Fruit fly (Drosophila melanogaster) whole organism: Measurements from ENCODE around the gene CG7239.

Source experiments
- CG8478 ChIP-seq: fragments of >200 bp; optimal IDR thresholded peaks from 2 replicates; lab custom pipeline; 2018; ENCODE audit warnings: inconsistent platforms
- Dll ChIP-seq: fragments of >200 bp; optimal IDR thresholded peaks from 2 replicates; lab custom pipeline; 2017
- EcR ChIP-seq, 2 experiments: fragments of >200 bp; optimal IDR thresholded peaks; 2 replicates each; lab custom pipeline; 2017; ENCODE audit warnings: missing biosample characterization in 2 of 2, missing genetic modification characterization in 2 of 2, missing genetic modification reagents in 2 of 2
- pan ChIP-seq: fragments of >200 bp; optimal IDR thresholded peaks from 2 replicates; lab custom pipeline; 2017
- psq ChIP-seq: fragments of >200 bp; optimal IDR thresholded peaks from 2 replicates; lab custom pipeline; 2017
- usp ChIP-seq: fragments of >200 bp; optimal IDR thresholded peaks from 2 replicates; lab custom pipeline; 2017; ENCODE audit warnings: missing biosample characterization, missing genetic modification characterization, mixed read lengths

CG7239 gene

DNA sequence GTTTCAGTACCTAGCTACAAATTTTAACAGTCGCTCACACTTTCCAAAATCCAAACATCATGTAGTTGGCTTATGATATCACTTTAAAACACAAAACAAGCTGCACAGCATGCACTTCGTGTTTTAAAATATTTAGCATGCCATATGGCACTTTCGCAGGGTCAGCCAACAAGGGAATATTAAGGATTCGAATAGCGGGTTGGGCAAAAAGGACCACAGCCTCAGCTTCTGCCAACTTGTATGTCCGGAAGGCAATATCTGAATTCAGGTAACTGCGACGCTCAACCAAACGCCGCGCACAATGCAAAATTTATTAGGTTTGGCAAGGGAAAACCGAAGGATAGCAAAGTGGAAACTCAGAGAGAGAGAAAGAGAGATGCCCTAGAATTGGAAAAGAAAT is 12.8 kb upstream of the CG7239 start:
- TF ChIP-seq EcR (GFP tag; optimal IDR thresholded peaks at IDR 0.05; lab: Kevin White, UChicago), result no peak
- TF ChIP-seq Dll (lab: Kevin White, UChicago), result no peak
- no peak for TF ChIP-seq psq
- no peak for TF ChIP-seq CG8478 (lab: Kevin White, UChicago)
- no peak for TF ChIP-seq pan (lab: Kevin White, UChicago)
- TF ChIP-seq usp, result no peak

DNA sequence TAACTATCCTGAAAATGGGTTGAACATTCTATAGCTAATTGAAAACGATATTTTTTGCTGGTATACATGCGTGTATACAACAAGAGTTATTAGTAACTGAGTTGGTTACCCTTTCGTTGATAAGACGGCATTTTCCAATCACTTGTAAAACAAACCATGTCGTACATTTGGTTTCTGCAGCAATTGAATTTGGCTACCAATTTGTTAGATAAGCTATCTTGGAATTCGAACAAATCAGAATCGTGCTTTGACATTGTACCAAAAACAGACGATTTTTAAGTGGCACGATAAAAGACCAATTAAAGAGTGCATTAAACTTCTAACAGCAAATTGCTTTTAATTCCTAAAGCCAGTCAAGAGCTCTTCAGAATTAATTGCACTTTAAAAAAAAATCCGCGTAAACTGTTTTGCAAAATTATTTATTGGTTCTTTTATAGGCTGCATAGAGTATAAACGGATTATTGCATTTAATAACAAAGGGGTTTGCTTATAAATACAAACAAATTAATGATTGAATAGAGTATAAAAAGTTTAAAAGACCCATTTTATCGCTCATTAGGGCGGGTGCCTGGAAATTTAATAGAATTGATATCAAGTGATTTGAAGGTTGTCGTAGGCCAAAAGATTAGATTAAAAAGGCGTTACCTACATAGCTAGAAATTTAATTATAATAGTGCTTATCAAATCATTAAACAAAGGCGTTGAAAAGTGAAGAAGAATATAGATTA is 11.1 kb upstream of the CG7239 start:
- no peak for TF ChIP-seq CG8478 (lab: Kevin White, UChicago)
- TF ChIP-seq usp, result no peak
- no peak for TF ChIP-seq psq
- TF ChIP-seq pan (lab: Kevin White, UChicago), result no peak
- no peak for TF ChIP-seq Dll (lab: Kevin White, UChicago)

DNA sequence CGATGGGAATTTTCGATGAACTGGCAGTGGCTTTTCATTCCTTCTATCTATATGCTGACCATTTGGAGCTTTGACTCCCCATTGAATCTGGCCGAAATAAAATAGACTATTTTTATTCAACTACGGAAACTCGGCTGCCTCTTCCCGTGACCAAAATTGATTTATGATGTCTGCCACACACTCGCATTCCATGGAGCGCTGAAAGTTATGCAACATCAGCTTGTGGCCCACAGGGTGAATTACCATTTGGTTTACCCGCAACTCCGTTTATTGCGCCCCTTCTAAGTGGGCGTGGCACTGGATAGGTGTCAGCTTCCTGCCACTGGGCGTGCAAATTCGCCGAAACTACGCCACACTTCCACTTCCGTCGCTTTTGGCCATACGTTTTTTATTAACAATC is 8.9 kb upstream of the CG7239 start:
- TF ChIP-seq usp, result no peak
- no peak for TF ChIP-seq psq
- no peak for TF ChIP-seq CG8478 (lab: Kevin White, UChicago)
- no peak for TF ChIP-seq pan (lab: Kevin White, UChicago)
- no peak for TF ChIP-seq EcR (GFP tag; optimal IDR thresholded peaks at IDR 0.05; lab: Kevin White, UChicago)
- no peak for TF ChIP-seq Dll (lab: Kevin White, UChicago)

DNA sequence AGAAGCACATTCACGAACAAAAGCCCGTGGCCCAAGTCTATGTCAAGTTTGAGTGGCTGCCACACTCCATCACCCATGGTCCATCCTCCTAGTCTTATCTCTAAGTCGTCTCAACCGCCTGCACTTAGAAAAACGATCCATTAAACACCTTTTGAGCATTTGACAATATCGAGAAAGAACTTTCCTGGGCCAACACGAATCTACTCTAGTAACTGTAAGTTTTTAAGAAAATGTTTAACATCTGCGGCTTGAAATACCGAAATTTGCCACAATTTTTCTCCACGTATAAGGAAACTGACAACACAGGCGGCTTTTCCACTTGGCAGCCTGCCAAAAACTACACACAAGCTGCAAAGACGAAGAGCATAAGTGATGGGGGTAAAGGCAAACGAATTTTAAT is 6.8 kb upstream of the CG7239 start:
- TF ChIP-seq usp (no peak), Dll (lab: Kevin White, UChicago) (no peak), psq (no peak), CG8478 (lab: Kevin White, UChicago) (no peak), EcR (GFP tag; optimal IDR thresholded peaks at IDR 0.05; lab: Kevin White, UChicago) (no peak), pan (lab: Kevin White, UChicago) (no peak)

DNA sequence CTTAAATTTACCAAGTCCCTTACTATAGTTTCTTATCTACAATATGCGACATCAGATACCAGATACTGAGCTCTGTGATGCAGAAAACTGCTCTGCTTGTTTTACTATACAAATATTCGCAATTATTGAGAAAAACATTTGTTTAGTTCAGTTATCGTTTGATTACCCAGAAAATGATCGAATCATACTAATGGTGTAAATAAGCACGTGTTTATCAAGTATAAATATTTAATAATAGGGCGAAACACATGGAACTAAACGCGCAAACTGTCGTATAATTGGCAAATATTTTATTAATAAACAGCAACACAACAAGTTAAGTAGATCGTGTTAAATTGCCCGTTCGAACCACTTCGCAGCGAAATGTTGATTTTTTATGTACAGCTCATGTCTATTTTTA is 4.0 kb upstream of the CG7239 start:
- TF ChIP-seq EcR (GFP tag; optimal IDR thresholded peaks at IDR 0.05; lab: Kevin White, UChicago) (no peak), usp (no peak), pan (lab: Kevin White, UChicago) (no peak)

DNA sequence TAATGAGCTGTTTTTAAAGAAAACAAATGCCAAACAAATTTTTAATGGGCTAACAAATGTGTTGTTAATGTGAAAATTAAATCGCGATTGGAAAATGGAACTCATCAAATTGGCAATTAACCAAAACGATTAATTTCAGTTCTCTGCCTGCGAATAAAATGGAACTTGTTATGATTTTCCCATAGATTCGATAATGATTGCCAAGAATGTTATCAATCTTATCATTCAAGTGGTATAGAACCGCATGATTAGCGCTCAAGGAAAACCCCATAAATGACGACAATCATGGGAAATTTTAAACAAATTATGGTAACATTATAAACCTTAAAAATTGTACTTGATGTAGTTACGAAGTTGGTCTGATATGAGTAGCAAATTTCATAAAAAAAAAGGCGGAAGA is 3.4 kb upstream of the CG7239 start:
- TF ChIP-seq EcR (GFP tag; optimal IDR thresholded peaks at IDR 0.05; lab: Kevin White, UChicago) (no peak), psq (no peak), usp (no peak), pan (lab: Kevin White, UChicago) (no peak), CG8478 (lab: Kevin White, UChicago) (no peak), Dll (lab: Kevin White, UChicago) (no peak)

DNA sequence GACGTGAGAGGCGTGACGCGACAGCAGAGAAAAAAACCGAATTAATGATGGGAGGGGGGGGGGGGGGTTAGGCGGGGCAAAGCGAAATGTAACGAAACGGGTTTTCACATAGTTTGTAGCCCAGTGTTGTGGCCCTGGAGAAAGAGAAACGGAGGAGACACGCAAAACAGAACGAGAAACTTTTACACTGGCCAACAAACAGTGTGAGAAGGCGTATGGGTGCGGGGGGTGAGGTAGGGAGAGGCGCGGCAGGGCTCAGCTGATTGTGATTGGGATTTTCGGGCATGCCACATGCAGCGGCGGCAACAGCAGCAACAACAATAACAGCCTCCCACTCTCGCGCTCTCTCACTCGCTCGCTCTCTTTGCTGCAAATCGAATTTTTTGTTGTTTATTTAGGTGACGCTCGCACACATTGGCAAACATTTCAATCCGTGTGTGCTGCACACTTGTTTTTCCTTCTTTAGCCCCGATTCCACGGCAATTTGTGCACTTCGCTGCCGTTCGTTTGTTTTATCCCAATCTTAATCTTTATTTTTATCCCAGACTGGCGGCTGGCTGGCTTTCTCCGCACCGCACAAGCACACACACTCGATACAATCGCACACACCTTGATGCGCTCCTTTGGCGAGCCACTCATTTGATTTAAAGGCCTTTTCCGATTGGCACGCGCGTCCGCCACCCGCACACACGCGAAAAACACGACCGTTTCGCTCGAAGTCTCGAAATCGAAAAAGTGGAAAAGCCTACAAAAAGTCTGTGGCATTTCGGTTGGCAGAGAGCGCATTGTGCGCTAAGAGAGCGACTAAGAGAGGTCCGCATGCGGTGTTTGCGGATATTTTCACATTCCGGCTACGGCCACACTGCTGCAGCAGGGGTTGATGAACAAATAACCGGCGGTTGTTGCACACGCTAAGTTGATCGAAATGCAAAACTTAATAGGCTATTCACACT is 2.3 kb upstream of the CG7239 start, which contains the start of gene CG9171:
TSS of gene CG9171 (minus strand) at position 819 of the 953 bp plus-strand sequence.
- peak; percentile 22 for TF ChIP-seq Dll (lab: Kevin White, UChicago)
- TF ChIP-seq EcR (GFP tag; optimal IDR thresholded peaks at IDR 0.05; lab: Kevin White, UChicago), result no peak

DNA sequence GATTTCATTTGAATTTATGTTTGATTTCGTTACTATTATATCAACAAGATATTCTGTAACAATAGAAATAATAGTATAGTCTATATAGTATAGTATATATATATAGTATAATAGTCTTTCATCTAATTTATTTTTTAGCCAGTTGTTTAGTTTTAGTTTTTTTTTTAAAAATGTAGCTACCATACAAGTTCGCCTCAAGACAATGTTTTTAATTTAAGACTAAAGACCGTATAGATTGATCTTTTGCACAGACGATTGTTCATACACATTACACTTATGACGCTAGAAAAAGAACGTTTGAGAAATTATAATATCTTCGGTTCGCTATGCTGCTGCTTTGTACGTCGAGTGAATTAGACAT is 1.7 kb upstream of the CG7239 start:
- TF ChIP-seq CG8478 (lab: Kevin White, UChicago) (no peak), EcR (GFP tag; optimal IDR thresholded peaks at IDR 0.05; lab: Kevin White, UChicago) (no peak), usp (no peak), pan (lab: Kevin White, UChicago) (no peak), Dll (lab: Kevin White, UChicago) (no peak), psq (no peak)

DNA sequence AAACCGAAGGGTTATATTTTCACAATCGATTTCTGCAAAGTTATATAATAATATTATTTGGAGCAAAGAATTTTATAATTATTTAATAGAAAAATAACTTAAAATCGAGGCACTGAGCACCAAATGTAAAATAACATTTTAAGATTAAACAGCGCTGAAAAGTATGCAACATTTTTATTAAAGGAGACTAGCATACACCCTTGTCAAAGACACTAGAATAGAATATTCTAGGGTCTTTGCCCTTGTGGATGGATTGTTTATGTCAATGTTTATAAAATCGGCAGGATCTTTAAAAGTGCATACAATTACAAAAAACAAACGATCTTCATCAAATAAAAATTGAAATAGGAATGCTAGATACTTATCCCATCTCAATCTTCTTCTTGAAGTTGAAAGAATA is 2.1 kb downstream of the CG7239 start:
- no peak for TF ChIP-seq CG8478 (lab: Kevin White, UChicago)
- no peak for TF ChIP-seq pan (lab: Kevin White, UChicago)
- no peak for TF ChIP-seq psq
- no peak for TF ChIP-seq usp
- no peak for TF ChIP-seq EcR (GFP tag; optimal IDR thresholded peaks at IDR 0.05; lab: Kevin White, UChicago)
- no peak for TF ChIP-seq Dll (lab: Kevin White, UChicago)

DNA sequence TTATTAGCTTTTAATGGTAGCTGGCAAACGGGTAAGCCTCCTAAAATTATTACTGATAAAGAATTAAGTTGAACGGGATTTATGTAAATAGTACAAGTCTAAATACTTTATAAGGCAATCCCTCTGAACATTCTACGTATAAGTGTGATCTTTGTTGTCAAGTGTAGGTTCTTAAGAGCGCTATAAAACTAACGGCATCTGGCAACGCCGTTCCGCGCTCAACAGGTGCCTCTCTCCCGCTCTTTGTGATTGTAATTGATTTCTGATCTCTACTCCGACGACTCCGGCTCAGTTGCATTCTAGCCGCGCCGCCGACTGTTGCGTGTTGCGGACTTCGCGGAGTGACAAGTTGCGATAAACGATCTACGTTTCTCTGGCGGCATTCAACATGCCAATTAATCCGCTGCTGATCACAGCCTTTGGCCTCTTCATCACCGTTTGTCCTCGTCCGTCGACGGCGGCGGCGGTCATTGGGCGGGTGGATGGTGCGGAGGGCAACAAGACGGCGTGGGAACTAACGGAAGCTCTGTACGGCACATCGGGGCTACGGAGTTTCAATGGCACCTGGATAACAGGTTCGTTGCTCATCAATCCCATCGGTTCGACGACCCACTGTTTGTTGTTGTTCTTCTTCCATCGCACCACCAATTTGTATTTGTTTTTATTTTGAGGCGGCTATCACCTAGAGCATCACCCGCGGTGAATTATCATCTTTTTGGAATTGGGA is 3.2 kb downstream of the CG7239 start, which contains the start of gene CG11034:
TSS of gene CG11034 (plus strand) at position 305 of the 727 bp plus-strand sequence.
- TF ChIP-seq usp (no peak), Dll (lab: Kevin White, UChicago) (peak; percentile 69), pan (lab: Kevin White, UChicago) (no peak)

DNA sequence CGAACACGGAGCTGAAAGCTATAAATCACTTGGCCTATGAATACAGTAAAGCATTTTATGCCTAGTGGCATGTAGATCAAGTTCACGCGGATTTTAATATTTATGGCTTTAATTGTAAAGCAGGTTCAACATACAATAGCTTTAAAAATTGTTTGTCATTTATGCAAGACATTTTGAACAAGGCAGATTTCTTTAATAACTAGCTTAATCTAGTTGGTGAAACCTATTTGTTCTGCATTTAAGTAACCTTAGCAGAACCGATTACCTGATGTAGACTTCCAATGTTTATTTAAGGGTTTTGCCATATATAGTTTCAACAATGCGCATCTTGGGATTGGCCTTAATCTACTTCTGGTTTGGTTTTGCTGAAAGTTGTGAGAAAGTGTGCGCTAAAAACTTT is 9.3 kb downstream of the CG7239 start, which contains the start of gene CG43307:
TSS of gene CG43307 (plus strand) at position 301 of the 400 bp plus-strand sequence.
- no peak for TF ChIP-seq CG8478 (lab: Kevin White, UChicago)
- TF ChIP-seq usp, result no peak
- no peak for TF ChIP-seq Dll (lab: Kevin White, UChicago)
- TF ChIP-seq EcR (GFP tag; optimal IDR thresholded peaks at IDR 0.05; lab: Kevin White, UChicago), result no peak
- no peak for TF ChIP-seq pan (lab: Kevin White, UChicago)

DNA sequence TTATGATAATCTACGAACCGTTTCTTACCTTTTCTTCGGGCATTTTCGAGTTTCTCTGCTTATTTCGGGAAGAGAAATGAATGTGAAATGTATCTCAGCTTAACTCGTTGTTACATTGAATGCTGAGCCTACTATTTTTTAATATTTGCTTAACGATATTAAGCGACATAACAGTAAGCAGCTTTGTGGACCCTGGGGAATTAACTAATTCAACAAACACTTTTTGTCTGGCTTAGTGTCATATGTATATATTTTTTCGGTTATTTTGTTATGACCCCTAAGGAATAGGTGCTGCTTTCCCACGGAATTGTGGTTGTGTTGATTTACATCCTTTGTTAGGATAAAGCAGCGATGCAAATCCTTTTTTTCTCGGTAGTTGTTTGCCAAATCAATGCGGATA is 16.3 kb downstream of the CG7239 start, which contains the start of gene COX6CL:
TSS of gene COX6CL (minus strand) at position 101 of the 400 bp plus-strand sequence.
- TF ChIP-seq CG8478 (lab: Kevin White, UChicago), result no peak
- no peak for TF ChIP-seq usp
- no peak for TF ChIP-seq psq
- no peak for TF ChIP-seq EcR (GFP tag; optimal IDR thresholded peaks at IDR 0.05; lab: Kevin White, UChicago)
- TF ChIP-seq Dll (lab: Kevin White, UChicago), result no peak
- TF ChIP-seq pan (lab: Kevin White, UChicago), result no peak
